Worm (Caenorhabditis elegans): ENCODE data around the gene pph-6.

The pph-6 gene

ce11 chrIII:3503286-3503685 is 41.8 kb downstream of the pph-6 start, which contains the start of gene rpl-16 (continued):
- TF ChIP-seq Y56A3A.18 (GFP tag; IDR thresholded peaks at IDR 0.05): 0 out of 2 replicates have a peak, but pooled peaks have one; percentile 74
- no peak for TF ChIP-seq sdz-38 (tag; optimal IDR thresholded peaks at IDR 0.05)
- TF ChIP-seq madf-10 (tag; optimal IDR thresholded peaks at IDR 0.05): no peak
- TF ChIP-seq ztf-18 (tag; optimal IDR thresholded peaks at IDR 0.05): no peak
- TF ChIP-seq repo-1 (tag; optimal IDR thresholded peaks at IDR 0.05): peak; percentile 36
- no peak for TF ChIP-seq bed-1 (GFP tag; IDR thresholded peaks at IDR 0.05)
- TF ChIP-seq snpc-3.4 (tag; optimal IDR thresholded peaks at IDR 0.05): peak; percentile 4
- TF ChIP-seq tbp1 (GFP tag; optimal IDR thresholded peaks at IDR 0.05): peak; percentile 9
- TF ChIP-seq F33H1.4 (GFP tag; IDR thresholded peaks at IDR 0.05): peak; percentile 18; the same call in 1 of the 2 replicates
- no peak for TF ChIP-seq lir-1 (GFP tag; conservative IDR thresholded peaks at IDR 0.05)

- TF ChIP-seq egl-44 (GFP tag; IDR thresholded peaks at IDR 0.05): peak; percentile 32; the same call in 1 of the 2 replicates
- no peak for TF ChIP-seq him-1 (tag; optimal IDR thresholded peaks at IDR 0.05)
- TF ChIP-seq akir-1 (GFP tag; optimal IDR thresholded peaks at IDR 0.05): no peak
These were observed 42.7 kb downstream of the pph-6 start for ce11 chrIII:3504239-3504638.

- TF ChIP-seq ztf-25 (GFP tag; IDR thresholded peaks at IDR 0.05) (no peak), F57C9.4 (tag; optimal IDR thresholded peaks at IDR 0.05) (no peak), dpl-1 (GFP tag; optimal IDR thresholded peaks at IDR 0.05) (peak; percentile 58), gei-17 (GFP tag; optimal IDR thresholded peaks at IDR 0.05) (no peak), him-1 (tag; optimal IDR thresholded peaks at IDR 0.05) (no peak), lag-1 (GFP tag; IDR thresholded peaks at IDR 0.05) (no peak), ceh-40 (GFP tag; IDR thresholded peaks at IDR 0.05) (no peak), B0261.1 (tag; optimal IDR thresholded peaks at IDR 0.05) (no peak), unc-62 (GFP tag; optimal IDR thresholded peaks at IDR 0.05) (no peak), mxl-1 (tag; optimal IDR thresholded peaks at IDR 0.05) (no peak), Y56A3A.18 (GFP tag; IDR thresholded peaks at IDR 0.05) (no peak), fkh-3 (tag; optimal IDR thresholded peaks at IDR 0.05) (no peak), hmg-1.2 (GFP tag; IDR thresholded peaks at IDR 0.05) (peak; percentile 69), hlh-12 (tag; optimal IDR thresholded peaks at IDR 0.05) (no peak), Y53F4B.3 (GFP tag; IDR thresholded peaks at IDR 0.05) (no peak), athp-1 (tag; optimal IDR thresholded peaks at IDR 0.05) (no peak), tbp1 (GFP tag; optimal IDR thresholded peaks at IDR 0.05) (peak; percentile 56), atf-7 (tag; optimal IDR thresholded peaks at IDR 0.05) (no peak), madf-8 (GFP tag; conservative IDR thresholded peaks at IDR 0.05) (peak; percentile 39), sea-2 (GFP tag; IDR thresholded peaks at IDR 0.05) (no peak), cebp-1 (GFP tag; IDR thresholded peaks at IDR 0.05) (0 out of 2 replicates have a peak, but pooled peaks have one; percentile 31), cebp-1 (tag; optimal IDR thresholded peaks at IDR 0.05) (peak; percentile 66), egl-18 (GFP tag; IDR thresholded peaks at IDR 0.05) (no peak), nfya-1 (tag; optimal IDR thresholded peaks at IDR 0.05; ENCODE audit: borderline replicate concordance, insufficient read depth) (no peak), akir-1 (GFP tag; optimal IDR thresholded peaks at IDR 0.05) (no peak), snpc-4 (GFP tag; optimal IDR thresholded peaks at IDR 0.05) (no peak), snpc-4 (tag; optimal IDR thresholded peaks at IDR 0.05) (peak in 3 of 4 experiments; percentile 28 to 45 (median 31)), hmg-20 (GFP tag; IDR thresholded peaks at IDR 0.05) (no peak), ztf-22 (GFP tag; optimal IDR thresholded peaks at IDR 0.05) (no peak), ceh-58 (GFP tag; IDR thresholded peaks at IDR 0.05) (no peak), bed-2 (GFP tag; IDR thresholded peaks at IDR 0.05) (no peak), somi-1 (GFP tag; optimal IDR thresholded peaks at IDR 0.05) (no peak), ets-4 (GFP tag; optimal IDR thresholded peaks at IDR 0.05) (no peak), nhr-90 (tag; optimal IDR thresholded peaks at IDR 0.05) (no peak), F33H1.4 (GFP tag; IDR thresholded peaks at IDR 0.05) (peak; percentile 97), egl-44 (GFP tag; IDR thresholded peaks at IDR 0.05) (no peak), xnd-1 (tag; optimal IDR thresholded peaks at IDR 0.05) (no peak), Y53G8AR.9 (GFP tag; conservative IDR thresholded peaks at IDR 0.05) (0 out of 2 replicates have a peak, but pooled peaks have one; percentile 39), nhr-27 (tag; optimal IDR thresholded peaks at IDR 0.05) (no peak)
These were observed 43.6 kb downstream of the pph-6 start, which contains the start of gene lias-1 for ce11 chrIII:3505051-3505548. Gene lias-1, minus strand, starts transcription at chrIII:3505101.

Measured in whole organism, young adult.